Worm (Caenorhabditis elegans): ENCODE measurements around the gene K04G11.1.

K04G11.1 gene

ce11 chrX:14312416-14312815 is 22.9 kb upstream of the K04G11.1 start:
- TF ChIP-seq ceh-43 (GFP tag; optimal IDR thresholded peaks at IDR 0.05): peak; percentile 66
- peak; percentile 49 for TF ChIP-seq unc-62 (GFP tag; optimal IDR thresholded peaks at IDR 0.05)
- TF ChIP-seq mab-5 (tag; optimal IDR thresholded peaks at IDR 0.05): peak; percentile 38
- no peak for TF ChIP-seq tbx-8 (GFP tag; optimal IDR thresholded peaks at IDR 0.05)
- peak; percentile 61 for TF ChIP-seq cnd-1 (tag; optimal IDR thresholded peaks at IDR 0.05)
- TF ChIP-seq blmp-1 (tag; optimal IDR thresholded peaks at IDR 0.05): no peak
- peak; percentile 46 for TF ChIP-seq M03D4.4 (tag; optimal IDR thresholded peaks at IDR 0.05)
- TF ChIP-seq lin-32 (GFP tag; optimal IDR thresholded peaks at IDR 0.05): no peak
- no peak for TF ChIP-seq nhr-2 (tag; optimal IDR thresholded peaks at IDR 0.05)
- TF ChIP-seq flh-1 (GFP tag; optimal IDR thresholded peaks at IDR 0.05): no peak
- TF ChIP-seq nhr-12 (tag; optimal IDR thresholded peaks at IDR 0.05): no peak
- TF ChIP-seq ceh-39 (tag; optimal IDR thresholded peaks at IDR 0.05): no peak
- TF ChIP-seq bed-3 (GFP tag; optimal IDR thresholded peaks at IDR 0.05): no peak
- TF ChIP-seq nhr-28 (tag; optimal IDR thresholded peaks at IDR 0.05): no peak
- TF ChIP-seq sem-2 (GFP tag; optimal IDR thresholded peaks at IDR 0.05): no peak
- TF ChIP-seq lsy-2 (tag; optimal IDR thresholded peaks at IDR 0.05): peak; percentile 89
- peak; percentile 59 for TF ChIP-seq ztf-11 (tag; optimal IDR thresholded peaks at IDR 0.05)
- TF ChIP-seq pha-4 (tag; optimal IDR thresholded peaks at IDR 0.05): peak; percentile 62
- peak; percentile 98 for TF ChIP-seq unc-120 (tag; optimal IDR thresholded peaks at IDR 0.05; ENCODE audit: poor library complexity, severe bottlenecking)
- TF ChIP-seq nhr-76 (tag; optimal IDR thresholded peaks at IDR 0.05): no peak
- no peak for TF ChIP-seq zip-8 (tag; optimal IDR thresholded peaks at IDR 0.05)
- no peak for TF ChIP-seq unc-39 (tag; optimal IDR thresholded peaks at IDR 0.05)
- TF ChIP-seq hlh-1 (tag; optimal IDR thresholded peaks at IDR 0.05): peak; percentile 81
- peak; percentile 93 for TF ChIP-seq lin-13 (tag; optimal IDR thresholded peaks at IDR 0.05)
- no peak for TF ChIP-seq elt-3 (tag; optimal IDR thresholded peaks at IDR 0.05)
- peak; percentile 43 for TF ChIP-seq elt-1 (tag; optimal IDR thresholded peaks at IDR 0.05; ENCODE audit: borderline replicate concordance, insufficient read depth)
- TF ChIP-seq ceh-83 (GFP tag; optimal IDR thresholded peaks at IDR 0.05): no peak
- TF ChIP-seq mls-2 (tag; optimal IDR thresholded peaks at IDR 0.05): peak; percentile 80
- peak; percentile 90 for TF ChIP-seq ham-2 (GFP tag; optimal IDR thresholded peaks at IDR 0.05)
- no peak for TF ChIP-seq snpc-4 (tag; optimal IDR thresholded peaks at IDR 0.05)
- TF ChIP-seq drap-1 (GFP tag; optimal IDR thresholded peaks at IDR 0.05): peak; percentile 49
- peak; percentile 69 for TF ChIP-seq sptf-1 (tag; optimal IDR thresholded peaks at IDR 0.05)
- peak; percentile 89 for TF ChIP-seq ces-1 (GFP tag; optimal IDR thresholded peaks at IDR 0.05)
- peak; percentile 81 for TF ChIP-seq nhr-237 (tag; optimal IDR thresholded peaks at IDR 0.05)
- TF ChIP-seq mep-1 (tag; optimal IDR thresholded peaks at IDR 0.05): peak; percentile 86

ce11 chrX:14313627-14314026 is 21.7 kb upstream of the K04G11.1 start, which contains the start of gene prx-1:
Gene prx-1, plus strand, starts transcription at chrX:14313927.
- TF ChIP-seq sptf-1 (tag; optimal IDR thresholded peaks at IDR 0.05) (no peak), elt-3 (tag; optimal IDR thresholded peaks at IDR 0.05) (no peak), ceh-83 (GFP tag; optimal IDR thresholded peaks at IDR 0.05) (no peak), zip-8 (tag; optimal IDR thresholded peaks at IDR 0.05) (no peak), nhr-12 (tag; optimal IDR thresholded peaks at IDR 0.05) (no peak), cnd-1 (tag; optimal IDR thresholded peaks at IDR 0.05) (no peak), lsy-2 (tag; optimal IDR thresholded peaks at IDR 0.05) (no peak), M03D4.4 (tag; optimal IDR thresholded peaks at IDR 0.05) (no peak), unc-62 (GFP tag; optimal IDR thresholded peaks at IDR 0.05) (no peak), elt-1 (tag; optimal IDR thresholded peaks at IDR 0.05; ENCODE audit: borderline replicate concordance, insufficient read depth) (no peak), nhr-237 (tag; optimal IDR thresholded peaks at IDR 0.05) (no peak), nhr-2 (tag; optimal IDR thresholded peaks at IDR 0.05) (no peak), tbx-8 (GFP tag; optimal IDR thresholded peaks at IDR 0.05) (no peak), lin-32 (GFP tag; optimal IDR thresholded peaks at IDR 0.05) (no peak), pha-4 (tag; optimal IDR thresholded peaks at IDR 0.05) (no peak), lin-13 (tag; optimal IDR thresholded peaks at IDR 0.05) (no peak), ceh-39 (tag; optimal IDR thresholded peaks at IDR 0.05) (no peak)

ce11 chrX:14316132-14316531 is 19.2 kb upstream of the K04G11.1 start:
- TF ChIP-seq flh-1 (GFP tag; optimal IDR thresholded peaks at IDR 0.05): no peak
- peak; percentile 15 for TF ChIP-seq ces-1 (GFP tag; optimal IDR thresholded peaks at IDR 0.05)
- TF ChIP-seq mep-1 (tag; optimal IDR thresholded peaks at IDR 0.05): no peak
- no peak for TF ChIP-seq tbx-8 (GFP tag; optimal IDR thresholded peaks at IDR 0.05)
- no peak for TF ChIP-seq ceh-43 (GFP tag; optimal IDR thresholded peaks at IDR 0.05)
